Worm (Caenorhabditis elegans) whole organism, L3 larva: ENCODE data around the gene R13H4.5.

Source experiments
- aly-2 ChIP-seq: fragments of 150-350 bp; optimal IDR thresholded peaks from 2 replicates; lab custom pipeline; 2014; ENCODE audit warnings: missing biosample characterization, missing genetic modification characterization
- ama-1 ChIP-seq: fragments of 150-350 bp; optimal IDR thresholded peaks from 2 replicates; lab custom pipeline; 2018
- ceh-16 ChIP-seq: sonication (generic microtip); optimal IDR thresholded peaks from 2 replicates; lab custom pipeline; 2017; ENCODE audit warnings: missing biosample characterization, missing genetic modification characterization
- ceh-82 ChIP-seq: fragments of 150-350 bp; optimal IDR thresholded peaks from 2 replicates; lab custom pipeline; 2014; ENCODE audit warnings: missing biosample characterization, missing genetic modification characterization
- daf-12 ChIP-seq: fragments of 150-350 bp; optimal IDR thresholded peaks from 2 replicates; lab custom pipeline; 2014; ENCODE audit warnings: missing biosample characterization, missing genetic modification reagents, missing genetic modification characterization
- egl-27 ChIP-seq: sonication (generic microtip); optimal IDR thresholded peaks from 4 replicates; lab custom pipeline; 2017; ENCODE audit warnings: missing biosample characterization, missing genetic modification reagents, missing genetic modification characterization
- elt-1 ChIP-seq: fragments of 150-350 bp; optimal IDR thresholded peaks from 2 replicates; lab custom pipeline; 2014; ENCODE audit warnings: missing biosample characterization, missing genetic modification characterization
- elt-2 ChIP-seq: sonication (generic microtip); optimal IDR thresholded peaks from 2 replicates; lab custom pipeline; 2016; ENCODE audit warnings: missing genetic modification reagents, mild to moderate bottlenecking, missing genetic modification characterization, missing compliant biosample characterization
- elt-3 ChIP-seq, 3 experiments: fragments of 150-350 bp in 1 of 3; sonication (generic microtip) in 2 of 3; optimal IDR thresholded peaks; 2 replicates in 2 of 3; 4 replicates in 1 of 3; lab custom pipeline; 2014 to 2017; ENCODE audit warnings: missing biosample characterization in 3 of 3, missing genetic modification characterization in 3 of 3
- eor-1 ChIP-seq, 2 experiments: fragments of 150-350 bp; optimal IDR thresholded peaks; 2 replicates each; lab custom pipeline; 2014 to 2018; ENCODE audit warnings: missing biosample characterization in 2 of 2, missing genetic modification characterization in 2 of 2
- fkh-10 ChIP-seq: sonication (generic microtip); optimal IDR thresholded peaks from 2 replicates; lab custom pipeline; 2017; ENCODE audit warnings: missing biosample characterization, missing genetic modification reagents, missing genetic modification characterization
- fkh-2 ChIP-seq: fragments of 150-350 bp; optimal IDR thresholded peaks from 2 replicates; lab custom pipeline; 2014; ENCODE audit warnings: missing biosample characterization, missing genetic modification reagents, missing genetic modification characterization
- fos-1 ChIP-seq: fragments of 150-350 bp; optimal IDR thresholded peaks from 2 replicates; lab custom pipeline; 2014; ENCODE audit warnings: missing biosample characterization, missing genetic modification characterization
- hmg-11 ChIP-seq: sonication (generic microtip); optimal IDR thresholded peaks from 2 replicates; lab custom pipeline; 2016; ENCODE audit warnings: missing genetic modification characterization, missing compliant biosample characterization
- jun-1 ChIP-seq: fragments of 150-350 bp; optimal IDR thresholded peaks from 2 replicates; lab custom pipeline; 2014; ENCODE audit warnings: missing biosample characterization, missing genetic modification reagents, missing genetic modification characterization
- lin-15B ChIP-seq: fragments of 150-350 bp; optimal IDR thresholded peaks from 2 replicates; lab custom pipeline; 2014; ENCODE audit warnings: missing biosample characterization, missing genetic modification characterization
- lin-39 ChIP-seq: fragments of 150-350 bp; optimal IDR thresholded peaks from 2 replicates; lab custom pipeline; 2018; ENCODE audit warnings: missing biosample characterization, missing genetic modification reagents, missing genetic modification characterization
- lsy-12 ChIP-seq: sonication (generic microtip); optimal IDR thresholded peaks from 2 replicates; lab custom pipeline; 2016; ENCODE audit warnings: mild to moderate bottlenecking, missing genetic modification characterization, missing compliant biosample characterization
- mml-1 ChIP-seq: fragments of 150-350 bp; sonication (generic microtip); optimal IDR thresholded peaks from 3 replicates; lab custom pipeline; 2014; ENCODE audit warnings: missing biosample characterization, missing genetic modification characterization
- nfya-1 ChIP-seq: sonication (generic microtip); optimal IDR thresholded peaks from 2 replicates; lab custom pipeline; 2017; ENCODE audit warnings: missing genetic modification characterization, mild to moderate bottlenecking, missing compliant biosample characterization, antibody characterized with exemption, moderate library complexity; ENCODE audit not compliant: insufficient read depth
- nhr-12 ChIP-seq: fragments of 150-350 bp; optimal IDR thresholded peaks from 2 replicates; lab custom pipeline; 2014; ENCODE audit warnings: missing biosample characterization, missing genetic modification characterization
- nhr-23 ChIP-seq: fragments of 150-350 bp; optimal IDR thresholded peaks from 2 replicates; lab custom pipeline; 2014; ENCODE audit warnings: missing biosample characterization, missing genetic modification reagents, missing genetic modification characterization
- nhr-237 ChIP-seq: fragments of 150-350 bp; optimal IDR thresholded peaks from 2 replicates; lab custom pipeline; 2014; ENCODE audit warnings: missing biosample characterization, missing genetic modification characterization
- nhr-25 ChIP-seq: sonication (generic microtip); optimal IDR thresholded peaks from 2 replicates; lab custom pipeline; 2017; ENCODE audit warnings: missing biosample characterization, missing genetic modification characterization
- nhr-28 ChIP-seq: fragments of 150-350 bp; optimal IDR thresholded peaks from 2 replicates; lab custom pipeline; 2014; ENCODE audit warnings: missing biosample characterization, missing genetic modification characterization
- nhr-43 ChIP-seq: sonication (generic microtip); optimal IDR thresholded peaks from 2 replicates; lab custom pipeline; 2016; ENCODE audit warnings: mild to moderate bottlenecking, missing genetic modification characterization, missing compliant biosample characterization; ENCODE audit not compliant: poor library complexity, severe bottlenecking
- nhr-77 ChIP-seq: fragments of 150-350 bp; optimal IDR thresholded peaks from 2 replicates; lab custom pipeline; 2014; ENCODE audit warnings: missing biosample characterization, missing genetic modification characterization
- pha-4 ChIP-seq: fragments of 150-350 bp; optimal IDR thresholded peaks from 2 replicates; lab custom pipeline; 2014; ENCODE audit warnings: missing biosample characterization, missing genetic modification reagents, missing genetic modification characterization
- sea-2 ChIP-seq: fragments of 150-350 bp; sonication (generic microtip); optimal IDR thresholded peaks from 4 replicates; lab custom pipeline; 2014; ENCODE audit warnings: missing biosample characterization, missing genetic modification reagents, missing genetic modification characterization
- skn-1 ChIP-seq: fragments of 150-350 bp; optimal IDR thresholded peaks from 2 replicates; lab custom pipeline; 2014; ENCODE audit warnings: missing biosample characterization, missing genetic modification characterization
- snpc-4 ChIP-seq: fragments of 150-350 bp; optimal IDR thresholded peaks from 2 replicates; lab custom pipeline; 2014; ENCODE audit warnings: missing biosample characterization, missing genetic modification characterization
- zag-1 ChIP-seq: fragments of 150-350 bp; optimal IDR thresholded peaks from 2 replicates; lab custom pipeline; 2014; ENCODE audit warnings: missing biosample characterization, missing genetic modification characterization
- ztf-11 ChIP-seq: fragments of 150-350 bp; optimal IDR thresholded peaks from 2 replicates; lab custom pipeline; 2014; ENCODE audit warnings: missing biosample characterization, missing genetic modification characterization
- ztf-4 ChIP-seq: fragments of 150-350 bp; optimal IDR thresholded peaks from 2 replicates; lab custom pipeline; 2014; ENCODE audit warnings: missing biosample characterization, missing genetic modification characterization

The R13H4.5 gene

DNA sequence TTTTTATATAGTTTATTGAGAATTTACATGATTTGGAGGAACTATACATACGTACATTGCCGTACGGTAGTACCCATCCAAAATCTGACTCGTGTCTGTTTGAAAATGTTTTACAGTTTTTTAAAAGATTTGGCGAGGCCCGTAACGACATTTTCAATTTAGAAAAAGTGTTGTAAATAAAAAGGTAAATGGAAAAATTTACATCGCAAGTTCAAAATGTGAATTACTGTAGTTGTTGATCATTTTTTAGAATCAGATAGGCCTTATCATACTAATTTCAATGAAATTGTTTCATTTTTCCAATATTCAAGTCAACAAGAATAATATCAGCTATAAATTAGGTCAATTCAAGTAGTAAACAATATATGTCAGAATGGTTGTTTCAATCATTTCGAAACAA is 2.3 kb downstream of the R13H4.5 start, which contains the start of gene R13H4.6:
TSS of gene R13H4.6 (plus strand) at position 301 of the 400 bp plus-strand sequence.
- TF ChIP-seq pha-4 (tag; lab: Kevin White, UChicago), result peak; percentile 20
- no peak for TF ChIP-seq lsy-12 (tag; lab: Kevin White, UChicago)
- TF ChIP-seq ama-1 (lab: Kevin White, UChicago), result no peak
- no peak for TF ChIP-seq eor-1 (tag; optimal IDR thresholded peaks at IDR 0.05; lab: Kevin White, UChicago)
- TF ChIP-seq, all 47 proteins: peak for 1

DNA sequence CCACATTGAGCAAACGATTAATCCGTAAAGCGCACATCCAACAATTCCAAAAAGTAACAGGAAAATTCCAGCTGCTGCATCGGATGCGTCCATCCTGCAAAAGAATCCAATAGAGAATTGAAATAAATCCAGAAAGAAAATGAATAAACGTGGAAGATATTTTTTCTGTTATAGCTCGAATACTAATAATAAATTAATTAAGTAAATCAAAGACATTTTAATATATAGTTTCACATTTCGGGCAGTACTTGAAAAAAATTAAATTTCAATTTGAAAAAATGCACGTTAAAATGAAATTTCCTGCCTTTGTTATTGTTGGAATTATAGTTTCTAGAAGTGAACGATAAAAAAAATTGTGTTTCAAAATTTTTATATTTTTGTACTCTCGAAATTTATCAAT is 7.7 kb downstream of the R13H4.5 start, which contains the start of gene R13H4.7:
TSS of gene R13H4.7 (minus strand) at position 101 of the 400 bp plus-strand sequence.
- no peak for TF ChIP-seq lsy-12 (tag; lab: Kevin White, UChicago)
- no peak for TF ChIP-seq sea-2 (GFP tag; lab: Kevin White, UChicago)
- TF ChIP-seq egl-27, result no peak
- no peak for TF ChIP-seq nfya-1
- no peak for TF ChIP-seq jun-1 (tag; lab: Kevin White, UChicago)
- no peak for TF ChIP-seq pha-4 (tag; lab: Kevin White, UChicago)
- TF ChIP-seq aly-2, result no peak

DNA sequence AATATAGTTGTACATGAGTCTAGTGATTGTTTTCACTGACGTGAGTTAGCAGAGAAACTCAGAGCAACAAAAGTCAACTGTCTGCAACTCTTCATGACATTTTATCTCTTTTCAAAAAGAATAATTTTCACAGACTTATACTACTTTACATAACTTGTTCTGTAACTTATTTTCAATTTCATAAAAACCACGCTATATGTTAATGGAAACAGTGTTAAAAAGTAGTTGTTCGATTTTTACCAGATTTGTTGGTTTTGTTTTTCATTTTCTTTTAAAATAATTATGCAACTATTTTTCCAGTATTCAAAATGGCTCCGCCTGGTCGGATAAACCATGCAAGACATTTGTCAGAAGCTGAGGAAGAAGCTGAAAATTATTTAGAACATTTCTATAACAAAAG is 14.6 kb downstream of the R13H4.5 start, which contains the start of gene sulp-4:
TSS of gene sulp-4 (plus strand) at position 301 of the 400 bp plus-strand sequence.
- TF ChIP-seq ztf-4 (tag; lab: Kevin White, UChicago) (no peak), hmg-11 (tag; lab: Kevin White, UChicago) (no peak), aly-2 (no peak), fkh-10 (GFP tag; lab: Kevin White, UChicago) (no peak), lin-39 (tag; lab: Kevin White, UChicago) (no peak), lin-15B (tag; lab: Kevin White, UChicago) (no peak), nhr-23 (tag; lab: Kevin White, UChicago) (no peak), nhr-28 (tag; lab: Kevin White, UChicago) (no peak), daf-12 (no peak), ceh-82 (tag; lab: Kevin White, UChicago) (no peak)
- TF ChIP-seq, all 47 proteins: peak for 0

DNA sequence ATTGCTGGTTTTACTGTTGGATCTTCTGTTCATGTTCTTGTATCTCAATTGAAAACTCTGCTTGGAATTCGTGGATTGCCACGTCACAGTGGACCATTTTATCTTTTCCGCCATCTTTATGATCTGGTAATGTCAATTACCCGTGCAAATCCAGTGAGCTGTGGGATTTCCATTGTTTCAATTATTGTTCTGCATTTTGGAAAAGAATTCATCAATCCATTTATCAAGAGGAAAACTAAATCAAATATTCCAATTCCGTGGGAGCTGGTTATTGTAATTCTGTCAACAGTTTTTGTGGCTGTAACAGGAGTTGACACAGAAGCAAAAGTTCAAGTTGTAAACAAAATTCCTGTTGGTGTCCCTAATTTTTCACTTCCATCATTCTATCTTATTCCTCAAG is 16.2 kb downstream of the R13H4.5 start:
- TF ChIP-seq nhr-77 (tag; lab: Kevin White, UChicago) (no peak), jun-1 (tag; lab: Kevin White, UChicago) (no peak), egl-27 (no peak), nhr-25 (tag; lab: Kevin White, UChicago) (no peak), eor-1 (tag; optimal IDR thresholded peaks at IDR 0.05; lab: Kevin White, UChicago) (no peak), ama-1 (lab: Kevin White, UChicago) (no peak), snpc-4 (no peak), sea-2 (GFP tag; lab: Kevin White, UChicago) (no peak), nhr-237 (no peak), zag-1 (no peak), nhr-28 (tag; lab: Kevin White, UChicago) (no peak)

DNA sequence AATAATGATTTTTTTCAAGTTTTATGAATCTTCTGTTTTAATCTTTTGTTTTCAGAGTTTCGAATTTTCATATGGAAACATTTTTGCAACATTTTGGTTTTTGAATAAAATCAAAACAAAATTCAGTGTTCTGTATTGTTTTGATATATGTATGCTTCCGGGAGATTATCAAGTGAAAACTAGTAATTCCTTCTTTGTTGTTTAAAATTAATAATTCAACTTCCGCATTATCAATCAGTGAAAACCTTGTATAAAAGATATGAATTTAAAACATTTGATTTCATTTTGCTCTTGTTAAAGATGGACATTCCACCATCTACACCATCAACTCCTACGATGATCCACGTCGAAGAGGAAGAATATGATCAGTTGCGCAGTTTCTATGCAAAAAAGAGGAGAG is 19.3 kb downstream of the R13H4.5 start, which contains the start of gene sulp-5:
TSS of gene sulp-5 (plus strand) at position 301 of the 400 bp plus-strand sequence.
- no peak for TF ChIP-seq jun-1 (tag; lab: Kevin White, UChicago)
- TF ChIP-seq elt-2 (tag; lab: Kevin White, UChicago), result no peak
- no peak for TF ChIP-seq ceh-16
- TF ChIP-seq fkh-10 (GFP tag; lab: Kevin White, UChicago), result no peak
- TF ChIP-seq nhr-12 (tag; lab: Kevin White, UChicago), result no peak
- TF ChIP-seq elt-3 (tag; optimal IDR thresholded peaks at IDR 0.05; lab: Kevin White, UChicago), result no peak
- TF ChIP-seq ztf-11 (tag; lab: Kevin White, UChicago), result no peak
- TF ChIP-seq skn-1 (tag; lab: Kevin White, UChicago), result no peak
- no peak for TF ChIP-seq mml-1 (tag; lab: Kevin White, UChicago)
- TF ChIP-seq nhr-43 (tag; lab: Kevin White, UChicago), result no peak
- no peak for TF ChIP-seq fkh-2
- TF ChIP-seq, all 47 proteins: peak for 0

- TF ChIP-seq fos-1 (tag; lab: Kevin White, UChicago) (no peak), snpc-4 (no peak), nhr-43 (tag; lab: Kevin White, UChicago) (no peak), fkh-2 (no peak), nhr-237 (no peak), elt-1 (tag; lab: Kevin White, UChicago) (no peak)
These were observed 22.7 kb downstream of the R13H4.5 start for ce11 chrV:11883215-11883614.
